Worm (Caenorhabditis elegans) whole organism, L1 larva: ENCODE measurements around the gene C23G10.5.

Experiments used
- C04F5.9 ChIP-seq: sonication (generic microtip); optimal IDR thresholded peaks from 2 replicates; lab custom pipeline; 2016; ENCODE audit warnings: missing genetic modification characterization, missing compliant biosample characterization
- C16A3.4 ChIP-seq: fragments of 150-350 bp; optimal IDR thresholded peaks from 2 replicates; lab custom pipeline; 2014; ENCODE audit warnings: missing biosample characterization, missing genetic modification characterization
- C34B4.2 ChIP-seq: sonication (generic microtip); optimal IDR thresholded peaks from 2 replicates; lab custom pipeline; 2017; ENCODE audit warnings: mild to moderate bottlenecking, missing genetic modification characterization, missing compliant biosample characterization
- F16B12.6 ChIP-seq: fragments of 150-350 bp; optimal IDR thresholded peaks from 2 replicates; lab custom pipeline; 2014; ENCODE audit warnings: missing biosample characterization, missing genetic modification characterization
- Y116A8C.19 ChIP-seq: sonication (generic microtip); optimal IDR thresholded peaks from 2 replicates; lab custom pipeline; 2016; ENCODE audit warnings: missing compliant biosample characterization, missing genetic modification characterization, borderline replicate concordance
- alr-1 ChIP-seq: fragments of 200-800 bp; sonication (Bioruptor generic); optimal IDR thresholded peaks from 2 replicates; lab custom pipeline; 2018; ENCODE audit warnings: borderline replicate concordance, mild to moderate bottlenecking, missing genetic modification characterization, missing compliant biosample characterization
- aly-2 ChIP-seq: fragments of 150-350 bp; optimal IDR thresholded peaks from 2 replicates; lab custom pipeline; 2014; ENCODE audit warnings: missing biosample characterization, missing genetic modification characterization
- ama-1 ChIP-seq: fragments of 150-350 bp; optimal IDR thresholded peaks from 2 replicates; lab custom pipeline; 2014
- blmp-1 ChIP-seq: fragments of 150-350 bp; optimal IDR thresholded peaks from 2 replicates; lab custom pipeline; 2014; ENCODE audit warnings: missing biosample characterization, missing genetic modification characterization
- ceh-8 ChIP-seq: fragments of 200-800 bp; sonication (Bioruptor generic); optimal IDR thresholded peaks from 2 replicates; lab custom pipeline; 2018; ENCODE audit warnings: mild to moderate bottlenecking, missing genetic modification characterization, moderate library complexity, missing compliant biosample characterization
- dsc-1 ChIP-seq: sonication (generic microtip); optimal IDR thresholded peaks from 2 replicates; lab custom pipeline; 2016; ENCODE audit warnings: mild to moderate bottlenecking, missing genetic modification characterization, missing compliant biosample characterization
- efl-1 ChIP-seq, 4 experiments: fragments of 150-350 bp; optimal IDR thresholded peaks in 3 of 4; peaks in 1 of 4; 1 replicate in 1 of 4; 2 replicates in 3 of 4; lab custom pipeline; 2014; ENCODE audit warnings: missing biosample characterization in 2 of 4, missing genetic modification characterization in 2 of 4, missing genetic modification reagents in 2 of 4
- efl-3 ChIP-seq: fragments of 200-800 bp; sonication (Bioruptor generic); optimal IDR thresholded peaks from 2 replicates; lab custom pipeline; 2018; ENCODE audit warnings: mild to moderate bottlenecking, missing genetic modification characterization, missing compliant biosample characterization
- egl-13 ChIP-seq: sonication (generic microtip); optimal IDR thresholded peaks from 2 replicates; lab custom pipeline; 2016; ENCODE audit warnings: missing genotype, missing genetic modification reagents, missing genetic modification characterization, missing compliant biosample characterization
- elt-2 ChIP-seq: sonication (generic microtip); optimal IDR thresholded peaks from 2 replicates; lab custom pipeline; 2016; ENCODE audit warnings: missing genetic modification characterization, mild to moderate bottlenecking, inconsistent platforms, missing compliant biosample characterization, missing genetic modification reagents
- elt-3 ChIP-seq, 6 experiments: fragments of 150-350 bp in 1 of 6; sonication (generic microtip); optimal IDR thresholded peaks; 2 replicates each; lab custom pipeline; 2017 to 2018; ENCODE audit warnings: missing biosample characterization in 6 of 6, missing genetic modification characterization in 6 of 6, inconsistent platforms in 1 of 6
- ets-5 ChIP-seq: fragments of 200-800 bp; sonication (Bioruptor generic); IDR thresholded peaks from 2 replicates; pipeline ENCODE4 v1.3.6; 2022; ENCODE audit warnings: missing genetic modification characterization, missing compliant biosample characterization
- fkh-10 ChIP-seq: sonication (generic microtip); optimal IDR thresholded peaks from 2 replicates; lab custom pipeline; 2017; ENCODE audit warnings: missing biosample characterization, missing genetic modification reagents, missing genetic modification characterization
- hpl-2 ChIP-seq: fragments of 150-350 bp; optimal IDR thresholded peaks from 2 replicates; lab custom pipeline; 2014; ENCODE audit warnings: missing biosample characterization, missing genetic modification reagents, missing genetic modification characterization
- irx-1 ChIP-seq: sonication (generic microtip); optimal IDR thresholded peaks from 2 replicates; lab custom pipeline; 2016; ENCODE audit warnings: missing genetic modification characterization, missing compliant biosample characterization
- jun-1 ChIP-seq: fragments of 150-350 bp; optimal IDR thresholded peaks from 2 replicates; lab custom pipeline; 2014; ENCODE audit warnings: missing biosample characterization, missing genetic modification reagents, missing genetic modification characterization
- lin-13 ChIP-seq: fragments of 150-350 bp; optimal IDR thresholded peaks from 2 replicates; lab custom pipeline; 2014; ENCODE audit warnings: missing biosample characterization, missing genetic modification reagents, missing genetic modification characterization
- lin-15B ChIP-seq: fragments of 150-350 bp; sonication (generic microtip); optimal IDR thresholded peaks from 3 replicates; lab custom pipeline; 2014; ENCODE audit warnings: missing biosample characterization, missing genetic modification characterization
- lin-35 ChIP-seq, 2 experiments: fragments of 150-350 bp; optimal IDR thresholded peaks; 2 replicates each; lab custom pipeline; 2014; ENCODE audit warnings: missing biosample characterization in 2 of 2, missing genetic modification characterization in 2 of 2, missing genetic modification reagents in 2 of 2
- lin-39 ChIP-seq: fragments of 150-350 bp; optimal IDR thresholded peaks from 2 replicates; lab custom pipeline; 2014; ENCODE audit warnings: missing biosample characterization, missing genetic modification reagents, missing genetic modification characterization
- mdl-1 ChIP-seq, 2 experiments: fragments of 150-350 bp; optimal IDR thresholded peaks; 2 replicates each; lab custom pipeline; 2014 to 2017; ENCODE audit warnings: missing biosample characterization in 2 of 2, missing genetic modification characterization in 2 of 2, inconsistent platforms in 1 of 2
- mep-1 ChIP-seq: fragments of 150-350 bp; optimal IDR thresholded peaks from 2 replicates; lab custom pipeline; 2014; ENCODE audit warnings: missing biosample characterization, missing genetic modification characterization
- nhr-12 ChIP-seq: sonication (generic microtip); optimal IDR thresholded peaks from 2 replicates; lab custom pipeline; 2017; ENCODE audit warnings: missing biosample characterization, missing genetic modification characterization
- nhr-19 ChIP-seq: fragments of 200-800 bp; sonication (Bioruptor generic); conservative IDR thresholded peaks from 2 replicates; pipeline ENCODE4 v1.3.6; 2022; ENCODE audit warnings: missing genetic modification characterization, missing compliant biosample characterization
- nhr-20 ChIP-seq: sonication (generic microtip); optimal IDR thresholded peaks from 2 replicates; lab custom pipeline; 2016; ENCODE audit warnings: mild to moderate bottlenecking, missing genetic modification characterization, missing compliant biosample characterization
- nhr-237 ChIP-seq: fragments of 150-350 bp; optimal IDR thresholded peaks from 2 replicates; lab custom pipeline; 2014; ENCODE audit warnings: missing biosample characterization, missing genetic modification characterization
- nhr-47 ChIP-seq: sonication (generic microtip); optimal IDR thresholded peaks from 2 replicates; lab custom pipeline; 2016; ENCODE audit warnings: mild to moderate bottlenecking, missing genetic modification characterization, moderate library complexity, missing compliant biosample characterization
- nhr-76 ChIP-seq: sonication (generic microtip); optimal IDR thresholded peaks from 2 replicates; lab custom pipeline; 2017; ENCODE audit warnings: missing biosample characterization, missing genetic modification characterization
- nhr-77 ChIP-seq: fragments of 150-350 bp; optimal IDR thresholded peaks from 2 replicates; lab custom pipeline; 2014; ENCODE audit warnings: missing biosample characterization, missing genetic modification characterization
- nhr-84 ChIP-seq: sonication (generic microtip); optimal IDR thresholded peaks from 2 replicates; lab custom pipeline; 2017; ENCODE audit warnings: missing biosample characterization, missing genetic modification characterization
- nhr-90 ChIP-seq: sonication (generic microtip); optimal IDR thresholded peaks from 2 replicates; lab custom pipeline; 2016; ENCODE audit warnings: mild to moderate bottlenecking, missing genetic modification characterization, missing compliant biosample characterization; ENCODE audit not compliant: poor library complexity
- pag-3 ChIP-seq: sonication (generic microtip); optimal IDR thresholded peaks from 2 replicates; lab custom pipeline; 2017; ENCODE audit warnings: missing genetic modification characterization, mild to moderate bottlenecking, missing compliant biosample characterization, antibody characterized with exemption, borderline replicate concordance; ENCODE audit not compliant: insufficient read depth
- pax-3 ChIP-seq: fragments of 200-800 bp; sonication (Bioruptor generic); optimal IDR thresholded peaks from 2 replicates; lab custom pipeline; 2018; ENCODE audit warnings: mild to moderate bottlenecking, missing genetic modification characterization, moderate library complexity, missing compliant biosample characterization
- pqm-1 ChIP-seq: sonication (generic microtip); optimal IDR thresholded peaks from 3 replicates; lab custom pipeline; 2017; ENCODE audit warnings: missing biosample characterization, missing genetic modification characterization
- rnt-1 ChIP-seq: sonication (generic microtip); optimal IDR thresholded peaks from 2 replicates; lab custom pipeline; 2016; ENCODE audit warnings: mild to moderate bottlenecking, missing genetic modification characterization, moderate library complexity, missing compliant biosample characterization
- skn-1 ChIP-seq: fragments of 150-350 bp; optimal IDR thresholded peaks from 2 replicates; lab custom pipeline; 2014; ENCODE audit warnings: missing biosample characterization, missing genetic modification characterization
- snpc-4 ChIP-seq: fragments of 150-350 bp; optimal IDR thresholded peaks from 2 replicates; lab custom pipeline; 2014; ENCODE audit warnings: missing biosample characterization, missing genetic modification characterization
- snu-23 ChIP-seq: sonication (generic microtip); optimal IDR thresholded peaks from 2 replicates; lab custom pipeline; 2016; ENCODE audit warnings: missing genetic modification characterization, missing compliant biosample characterization
- sox-4 ChIP-seq: sonication (generic microtip); optimal IDR thresholded peaks from 2 replicates; lab custom pipeline; 2016; ENCODE audit warnings: missing genetic modification characterization, missing compliant biosample characterization
- sptf-1 ChIP-seq: fragments of 150-350 bp; optimal IDR thresholded peaks from 2 replicates; lab custom pipeline; 2014; ENCODE audit warnings: missing biosample characterization, missing genetic modification characterization
- swsn-7 ChIP-seq: sonication (generic microtip); optimal IDR thresholded peaks from 2 replicates; lab custom pipeline; 2016; ENCODE audit warnings: missing genetic modification characterization, missing compliant biosample characterization
- unc-62 ChIP-seq: fragments of 150-350 bp; optimal IDR thresholded peaks from 2 replicates; lab custom pipeline; 2014; ENCODE audit warnings: missing biosample characterization, missing genetic modification reagents, missing genetic modification characterization
- unc-98 ChIP-seq: fragments of 200-800 bp; sonication (Bioruptor generic); IDR thresholded peaks from 2 replicates; pipeline ENCODE4 v1.3.6; 2022; ENCODE audit warnings: missing genetic modification characterization, missing compliant biosample characterization
- vab-15 ChIP-seq: sonication (generic microtip); optimal IDR thresholded peaks from 2 replicates; lab custom pipeline; 2017; ENCODE audit warnings: missing genotype, mild to moderate bottlenecking, missing genetic modification characterization, missing compliant biosample characterization
- xbp-1 ChIP-seq: sonication (generic microtip); optimal IDR thresholded peaks from 2 replicates; lab custom pipeline; 2016; ENCODE audit warnings: missing genetic modification characterization, missing compliant biosample characterization
- ztf-11 ChIP-seq, 2 experiments: sonication (generic microtip); optimal IDR thresholded peaks; 2 replicates each; lab custom pipeline; 2016 to 2017; ENCODE audit warnings: missing genetic modification characterization in 2 of 2, missing biosample characterization in 1 of 2, missing compliant biosample characterization in 1 of 2
- ztf-4 ChIP-seq: fragments of 150-350 bp; optimal IDR thresholded peaks from 2 replicates; lab custom pipeline; 2014; ENCODE audit warnings: missing biosample characterization, missing genetic modification characterization

C23G10.5 gene

DNA sequence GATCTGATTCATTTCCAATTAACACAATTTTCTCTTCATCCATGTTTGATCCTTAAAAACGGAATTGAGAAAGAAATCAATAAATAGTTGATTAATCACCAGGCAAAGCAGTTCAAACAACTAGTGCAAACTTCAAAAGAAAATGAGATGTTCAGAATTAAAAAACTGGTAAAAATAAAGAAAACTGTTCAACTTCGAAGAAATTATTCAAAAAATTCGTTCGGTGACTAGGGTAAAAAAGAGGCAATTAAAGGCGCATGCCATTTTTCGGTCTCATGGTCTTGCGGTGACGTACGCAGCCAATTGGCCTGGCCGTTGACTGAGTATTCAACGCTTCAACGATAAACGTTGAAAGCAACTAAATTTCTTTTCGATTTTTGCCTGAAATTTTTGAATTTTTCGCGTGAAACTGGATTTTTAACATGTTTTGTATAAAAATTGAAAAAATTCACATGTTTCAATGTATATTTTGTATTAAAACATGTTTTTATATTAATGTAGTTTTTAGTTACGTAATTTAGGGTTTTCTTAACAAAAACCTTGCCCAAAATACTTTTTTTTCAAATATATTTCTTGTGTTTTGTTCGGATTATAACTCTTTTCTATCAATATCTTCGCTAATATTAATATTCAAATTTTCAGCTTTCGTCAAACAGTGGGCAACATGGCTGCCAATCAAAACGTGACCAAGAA lies 15.4 kb downstream of the C23G10.5 start, which contains the start of the genes sna-3 and rps-3:
Gene sna-3 (minus strand): TSS at position 51 of the 693 bp plus-strand sequence.
Gene rps-3 (plus strand): TSS at position 643 of the 693 bp plus-strand sequence.
- TF ChIP-seq F16B12.6 (tag; lab: Kevin White, UChicago), result peak; percentile 54
- TF ChIP-seq sox-4 (tag; lab: Kevin White, UChicago), result no peak
- peak; percentile 62 for TF ChIP-seq nhr-20 (tag; lab: Kevin White, UChicago)
- TF ChIP-seq lin-15B (tag; lab: Kevin White, UChicago), result peak; percentile 68
- peak; percentile 76 for TF ChIP-seq nhr-19 (GFP tag; lab: Robert Waterston, UW)
- TF ChIP-seq unc-98, result no peak
- peak; percentile 89 for TF ChIP-seq C16A3.4 (tag; lab: Kevin White, UChicago)
- TF ChIP-seq efl-3 (GFP tag; lab: Kevin White, UChicago), result no peak
- no peak for TF ChIP-seq ets-5
- peak; percentile 27 for TF ChIP-seq snpc-4
- no peak for TF ChIP-seq pqm-1 (tag; lab: Kevin White, UChicago)
- peak in 1 of 2 experiments; percentile 41 for TF ChIP-seq ztf-11 (tag; optimal IDR thresholded peaks at IDR 0.05; lab: Kevin White, UChicago)
- TF ChIP-seq hpl-2, result peak; percentile 27
- peak; percentile 72 for TF ChIP-seq nhr-47 (tag; lab: Kevin White, UChicago)
- TF ChIP-seq elt-3 (tag; optimal IDR thresholded peaks at IDR 0.05; lab: Kevin White, UChicago), result peak in 4 of 6 experiments; percentile 30 to 69 (median 38)
- TF ChIP-seq ama-1 (lab: Kevin White, UChicago), result no peak
- TF ChIP-seq mep-1 (tag; lab: Kevin White, UChicago), result peak; percentile 83
- TF ChIP-seq fkh-10 (GFP tag; lab: Kevin White, UChicago), result no peak
- TF ChIP-seq vab-15 (tag; lab: Kevin White, UChicago), result peak; percentile 44
- peak; percentile 79 for TF ChIP-seq snu-23 (GFP tag; lab: Kevin White, UChicago)
- TF ChIP-seq efl-1 (optimal IDR thresholded peaks at IDR 0.05; lab: Kevin White, UChicago), result peak; percentile 82 to 88
- TF ChIP-seq efl-1 (GFP tag; optimal IDR thresholded peaks at IDR 0.05 in 1 of 2; lab: Kevin White, UChicago), result peak; percentile 73 to 96
- TF ChIP-seq rnt-1 (tag; lab: Kevin White, UChicago), result peak; percentile 85
- no peak for TF ChIP-seq pag-3 (tag; lab: Kevin White, UChicago)
- TF ChIP-seq nhr-76 (tag; lab: Kevin White, UChicago), result no peak
- TF ChIP-seq C34B4.2 (tag; lab: Kevin White, UChicago), result no peak
- TF ChIP-seq Y116A8C.19 (tag; lab: Kevin White, UChicago), result no peak
- TF ChIP-seq nhr-77 (tag; lab: Kevin White, UChicago), result peak; percentile 70
- TF ChIP-seq nhr-12, result no peak
- TF ChIP-seq jun-1 (tag; lab: Kevin White, UChicago), result no peak
- no peak for TF ChIP-seq sptf-1
- TF ChIP-seq elt-2 (tag; lab: Kevin White, UChicago), result no peak
- no peak for TF ChIP-seq alr-1 (tag; lab: Kevin White, UChicago)
- no peak for TF ChIP-seq egl-13 (tag; lab: Kevin White, UChicago)
- TF ChIP-seq C04F5.9 (tag; lab: Kevin White, UChicago), result no peak
- peak; percentile 29 for TF ChIP-seq aly-2 (tag; lab: Kevin White, UChicago)
- TF ChIP-seq dsc-1, result peak; percentile 44
- peak; percentile 23 for TF ChIP-seq lin-39 (tag; lab: Kevin White, UChicago)
- TF ChIP-seq xbp-1 (tag; lab: Kevin White, UChicago), result peak; percentile 74
- peak; percentile 65 for TF ChIP-seq lin-13 (GFP tag; lab: Kevin White, UChicago)
- peak; percentile 31 for TF ChIP-seq ceh-8
- TF ChIP-seq swsn-7 (tag; lab: Kevin White, UChicago), result peak; percentile 51
- peak; percentile 40 for TF ChIP-seq irx-1 (tag; lab: Kevin White, UChicago)
- TF ChIP-seq mdl-1 (tag; optimal IDR thresholded peaks at IDR 0.05; lab: Kevin White, UChicago), result peak in 1 of 2 experiments; percentile 69
- no peak for TF ChIP-seq nhr-84
- TF ChIP-seq blmp-1 (tag; lab: Kevin White, UChicago), result peak; percentile 71
- TF ChIP-seq nhr-90 (tag; lab: Kevin White, UChicago), result peak; percentile 57
- TF ChIP-seq nhr-237 (tag; lab: Kevin White, UChicago), result peak; percentile 11
- no peak for TF ChIP-seq pax-3 (tag; lab: Kevin White, UChicago)
- no peak for TF ChIP-seq unc-62 (GFP tag; lab: Kevin White, UChicago)
- TF ChIP-seq ztf-4 (tag; lab: Kevin White, UChicago), result peak; percentile 7
- peak; percentile 76 for TF ChIP-seq skn-1
- TF ChIP-seq lin-35 (GFP tag; optimal IDR thresholded peaks at IDR 0.05; lab: Kevin White, UChicago), result peak; percentile 81 to 89
